Worm (Caenorhabditis elegans) whole organism, mixed stage, embryonic: ENCODE measurements around the gene W05B10.6.

Experiments
- M03D4.4 ChIP-seq: sonication (generic microtip); optimal IDR thresholded peaks from 2 replicates; lab custom pipeline; 2017; ENCODE audit warnings: mild to moderate bottlenecking, missing genetic modification characterization, missing compliant biosample characterization
- ces-1 ChIP-seq: fragments of 150-350 bp; optimal IDR thresholded peaks from 2 replicates; lab custom pipeline; 2014; ENCODE audit warnings: missing biosample characterization, missing genetic modification reagents, missing genetic modification characterization
- elt-1 ChIP-seq: sonication (generic microtip); optimal IDR thresholded peaks from 2 replicates; lab custom pipeline; 2017; ENCODE audit warnings: missing genetic modification characterization, mild to moderate bottlenecking, missing compliant biosample characterization, antibody characterized with exemption, moderate library complexity, borderline replicate concordance; ENCODE audit not compliant: insufficient read depth
- elt-3 ChIP-seq: fragments of 150-350 bp; optimal IDR thresholded peaks from 2 replicates; lab custom pipeline; 2014; ENCODE audit warnings: missing biosample characterization, missing genetic modification characterization
- lsy-2 ChIP-seq: fragments of 150-350 bp; optimal IDR thresholded peaks from 2 replicates; lab custom pipeline; 2014; ENCODE audit warnings: missing biosample characterization, missing genetic modification characterization
- nhr-12 ChIP-seq: fragments of 150-350 bp; optimal IDR thresholded peaks from 2 replicates; lab custom pipeline; 2014; ENCODE audit warnings: missing biosample characterization, missing genetic modification characterization
- nhr-237 ChIP-seq: fragments of 150-350 bp; optimal IDR thresholded peaks from 2 replicates; lab custom pipeline; 2014; ENCODE audit warnings: missing biosample characterization, missing genetic modification characterization
- pha-4 ChIP-seq: fragments of 150-350 bp; optimal IDR thresholded peaks from 2 replicates; lab custom pipeline; 2018; ENCODE audit warnings: missing biosample characterization, missing genetic modification reagents, missing genetic modification characterization
- sem-2 ChIP-seq: fragments of 200-800 bp; sonication (Bioruptor generic); optimal IDR thresholded peaks from 2 replicates; lab custom pipeline; 2018; ENCODE audit warnings: mild to moderate bottlenecking, missing genetic modification characterization, missing compliant biosample characterization
- sptf-1 ChIP-seq: sonication (generic microtip); optimal IDR thresholded peaks from 2 replicates; lab custom pipeline; 2017; ENCODE audit warnings: mild to moderate bottlenecking, missing genetic modification characterization, moderate library complexity, missing compliant biosample characterization
- unc-39 ChIP-seq: fragments of 150-350 bp; optimal IDR thresholded peaks from 2 replicates; lab custom pipeline; 2014; ENCODE audit warnings: missing biosample characterization, missing genetic modification characterization
- unc-62 ChIP-seq: fragments of 150-350 bp; optimal IDR thresholded peaks from 2 replicates; lab custom pipeline; 2014; ENCODE audit warnings: missing biosample characterization, missing genetic modification reagents, missing genetic modification characterization
- ztf-11 ChIP-seq: fragments of 150-350 bp; optimal IDR thresholded peaks from 2 replicates; lab custom pipeline; 2014; ENCODE audit warnings: missing biosample characterization, missing genetic modification characterization

- TF ChIP-seq unc-39 (tag; lab: Kevin White, UChicago) (no peak), elt-3 (no peak), ztf-11 (tag; lab: Kevin White, UChicago) (no peak), sptf-1 (tag; lab: Kevin White, UChicago) (no peak), nhr-12 (no peak), elt-1 (tag; lab: Kevin White, UChicago) (no peak), sem-2 (no peak), ces-1 (GFP tag; lab: Kevin White, UChicago) (peak; percentile 74), unc-62 (no peak), pha-4 (tag; lab: Kevin White, UChicago) (no peak), nhr-237 (tag; lab: Kevin White, UChicago) (no peak), M03D4.4 (tag; lab: Kevin White, UChicago) (no peak), lsy-2 (tag; lab: Kevin White, UChicago) (no peak)
Observed at ce11 chrV:12659426-12659825, 1.4 kb upstream of the W05B10.6 start, which contains the start of gene ccch-3.
